Worm (Caenorhabditis elegans): ENCODE data around the gene msi-1.

DNA sequence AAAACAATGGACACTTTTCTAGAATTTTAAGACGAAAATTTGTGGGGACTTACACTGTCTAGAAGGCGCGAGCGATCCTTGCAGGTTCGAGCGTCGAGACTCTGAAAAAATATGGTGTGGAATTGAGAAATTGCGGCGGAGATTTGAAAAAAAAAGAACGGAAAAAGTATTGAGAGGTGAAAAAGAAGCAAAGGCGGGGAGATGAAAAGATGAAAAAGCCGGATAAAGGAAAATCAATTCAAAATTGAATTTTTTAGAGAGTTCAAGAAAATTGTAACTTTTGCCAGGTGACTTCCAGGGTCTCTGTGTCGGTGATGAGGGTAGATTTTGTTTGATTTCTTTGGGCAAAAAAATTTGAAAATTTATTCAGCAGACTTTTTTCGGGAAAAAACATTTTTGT is at the start of gene msi-1:
- no peak for TF ChIP-seq ztf-11 (tag; optimal IDR thresholded peaks at IDR 0.05)
- no peak for TF ChIP-seq nhr-76 (tag; optimal IDR thresholded peaks at IDR 0.05)
- TF ChIP-seq jun-1 (tag; optimal IDR thresholded peaks at IDR 0.05), result no peak
- TF ChIP-seq dpl-1 (GFP tag; optimal IDR thresholded peaks at IDR 0.05), result no peak
- no peak for TF ChIP-seq skn-1 (tag; optimal IDR thresholded peaks at IDR 0.05)
- TF ChIP-seq C04F5.9 (tag; optimal IDR thresholded peaks at IDR 0.05), result no peak
- TF ChIP-seq egl-27 (tag; optimal IDR thresholded peaks at IDR 0.05), result no peak
- TF ChIP-seq efl-1 (optimal IDR thresholded peaks at IDR 0.05), result no peak
- no peak for TF ChIP-seq efl-1 (GFP tag; optimal IDR thresholded peaks at IDR 0.05 in 1 of 2)
- no peak for TF ChIP-seq lsy-2 (tag; optimal IDR thresholded peaks at IDR 0.05)
- no peak for TF ChIP-seq ama-1 (optimal IDR thresholded peaks at IDR 0.05)
- no peak for TF ChIP-seq fkh-10 (GFP tag; optimal IDR thresholded peaks at IDR 0.05)
- no peak for TF ChIP-seq hlh-4 (tag; optimal IDR thresholded peaks at IDR 0.05)

Data from whole organism, L1 larva.